Worm (Caenorhabditis elegans) whole organism, early embryonic: Measurements from ENCODE around the gene D1054.19.

ENCODE experiments used
- ama-1 ChIP-seq: fragments of 150-350 bp; optimal IDR thresholded peaks from 2 replicates; lab custom pipeline; 2014
- ets-7 ChIP-seq: sonication (generic microtip); optimal IDR thresholded peaks from 2 replicates; lab custom pipeline; 2016; ENCODE audit warnings: missing genotype, missing genetic modification characterization, missing compliant biosample characterization
- flt-1 ChIP-seq: fragments of 200-800 bp; sonication (Bioruptor generic); IDR thresholded peaks from 2 replicates; pipeline ENCODE4 v1.3.6; 2022; ENCODE audit warnings: missing genetic modification characterization, missing compliant biosample characterization
- pes-1 ChIP-seq: fragments of 200-800 bp; sonication (Bioruptor generic); IDR thresholded peaks from 2 replicates; pipeline ENCODE4 v1.3.6; 2022; ENCODE audit warnings: missing genetic modification reagents, missing genetic modification characterization, missing compliant biosample characterization
- tbx-11 ChIP-seq: fragments of 200-800 bp; sonication (Bioruptor generic); IDR thresholded peaks from 2 replicates; pipeline ENCODE4 v1.3.6; 2022; ENCODE audit warnings: missing genetic modification characterization, missing compliant biosample characterization

ce11 chrV:10811763-10812162 is 16.2 kb downstream of the D1054.19 start, which contains the start of gene C29A12.22:
- no peak for TF ChIP-seq ets-7
- TF ChIP-seq ama-1 (lab: Kevin White, UChicago) = no peak
- no peak for TF ChIP-seq tbx-11 (GFP tag; lab: Robert Waterston, UW)
- no peak for TF ChIP-seq flt-1 (GFP tag; lab: Robert Waterston, UW)
- no peak for TF ChIP-seq pes-1 (GFP tag; lab: Robert Waterston, UW)
